Worm (Caenorhabditis elegans): ENCODE data around the gene K03H9.3.

- TF ChIP-seq W03F9.2 (tag; optimal IDR thresholded peaks at IDR 0.05): no peak
- no peak for TF ChIP-seq dao-5 (tag; optimal IDR thresholded peaks at IDR 0.05)
Measured at ce11 chrII:6417999-6418398, 4.9 kb upstream of the K03H9.3 start.
